Worm (Caenorhabditis elegans): Measurements from ENCODE around the gene mboa-7.

DNA sequence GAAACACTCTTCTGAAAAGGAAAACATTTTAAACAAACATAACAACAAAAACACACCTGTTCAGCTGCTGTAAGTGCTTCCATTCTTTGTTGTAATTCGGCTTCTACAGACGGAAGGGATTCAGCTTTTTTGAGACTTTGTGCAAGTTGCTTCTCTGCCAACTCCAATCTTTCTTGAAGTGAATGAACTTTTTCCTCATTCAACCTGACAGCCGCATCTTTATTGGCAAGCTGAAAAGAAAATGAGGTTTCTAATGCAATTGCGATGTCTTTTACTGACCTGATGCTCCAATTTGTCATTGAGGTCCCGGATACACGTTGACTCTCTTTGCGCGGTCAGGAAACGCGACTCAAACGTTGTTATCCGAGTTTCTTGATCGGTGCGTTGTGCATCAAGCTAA is 28.7 kb upstream of the mboa-7 start:
- TF ChIP-seq egl-27 (tag; optimal IDR thresholded peaks at IDR 0.05) = no peak
- no peak for TF ChIP-seq F49E8.2 (tag; optimal IDR thresholded peaks at IDR 0.05; ENCODE audit: borderline replicate concordance)
- TF ChIP-seq lin-13 (GFP tag; optimal IDR thresholded peaks at IDR 0.05) = no peak
- no peak for TF ChIP-seq lin-1 (GFP tag; IDR thresholded peaks at IDR 0.05)
- no peak for TF ChIP-seq aly-2 (tag; optimal IDR thresholded peaks at IDR 0.05)
- no peak for TF ChIP-seq nhr-102 (tag; optimal IDR thresholded peaks at IDR 0.05)
- no peak for TF ChIP-seq nhr-25 (tag; optimal IDR thresholded peaks at IDR 0.05; ENCODE audit: borderline replicate concordance, insufficient read depth)
- no peak for TF ChIP-seq ztf-11 (tag; optimal IDR thresholded peaks at IDR 0.05)
- TF ChIP-seq F37D6.2 (tag; optimal IDR thresholded peaks at IDR 0.05) = no peak
- TF ChIP-seq pha-4 (GFP tag; IDR thresholded peaks at IDR 0.05) = no peak
- no peak for TF ChIP-seq pha-4 (tag; optimal IDR thresholded peaks at IDR 0.05)
- no peak for TF ChIP-seq cey-2 (tag; optimal IDR thresholded peaks at IDR 0.05; ENCODE audit: borderline replicate concordance, insufficient read depth)
- no peak for TF ChIP-seq nhr-6 (tag; optimal IDR thresholded peaks at IDR 0.05)
- no peak for TF ChIP-seq arid-1 (GFP tag; conservative IDR thresholded peaks at IDR 0.05)
- TF ChIP-seq dpl-1 (GFP tag; optimal IDR thresholded peaks at IDR 0.05) = no peak

Data from whole organism, L4 larva.